Fruit fly (Drosophila melanogaster) whole organism, pupa: ENCODE data around the gene Pp2B-14D.

Experiments
- CG10348 ChIP-seq: fragments of 200-800 bp; sonication (Bioruptor generic); IDR thresholded peaks from 2 replicates; pipeline ENCODE4 v1.3.6; 2022; ENCODE audit warnings: missing biosample characterization, missing genetic modification characterization
- CG12605 ChIP-seq: fragments of 200-800 bp; sonication (Bioruptor generic); IDR thresholded peaks from 2 replicates; pipeline ENCODE4 v1.3.6; 2022; ENCODE audit warnings: missing biosample characterization, missing genetic modification characterization
- CG13204 ChIP-seq: fragments of 200-800 bp; sonication (Bioruptor generic); optimal IDR thresholded peaks from 2 replicates; lab custom pipeline; 2018; ENCODE audit warnings: missing biosample characterization, mild to moderate bottlenecking, missing genetic modification characterization, moderate library complexity
- CG14655 ChIP-seq: fragments of 200-800 bp; sonication (Bioruptor generic); optimal IDR thresholded peaks from 3 replicates; lab custom pipeline; 2017; ENCODE audit warnings: mild to moderate bottlenecking, missing biosample characterization, missing genetic modification reagents, missing genetic modification characterization
- CG15710 ChIP-seq: fragments of 200-800 bp; sonication (Bioruptor generic); optimal IDR thresholded peaks from 2 replicates; lab custom pipeline; 2018; ENCODE audit warnings: missing biosample characterization, mild to moderate bottlenecking, missing genetic modification characterization, moderate library complexity
- CG17806 ChIP-seq: fragments of 200-800 bp; sonication (Bioruptor generic); optimal IDR thresholded peaks from 2 replicates; lab custom pipeline; 2018; ENCODE audit warnings: missing biosample characterization, mild to moderate bottlenecking, missing genetic modification characterization, moderate library complexity
- CG32121 ChIP-seq: fragments of 200-800 bp; sonication (Bioruptor generic); IDR thresholded peaks from 2 replicates; pipeline ENCODE4 v1.3.6; 2022; ENCODE audit warnings: missing biosample characterization, missing genetic modification characterization
- CG34367 ChIP-seq: fragments of 200-800 bp; sonication (Bioruptor generic); optimal IDR thresholded peaks from 2 replicates; lab custom pipeline; 2018; ENCODE audit warnings: missing biosample characterization, mild to moderate bottlenecking, missing genetic modification characterization
- CG4496 ChIP-seq: fragments of 200-800 bp; sonication (Bioruptor generic); IDR thresholded peaks from 3 replicates; pipeline ENCODE4 v1.3.6; 2022; ENCODE audit warnings: missing biosample characterization, missing genetic modification characterization
- CG8159 ChIP-seq: fragments of 200-800 bp; sonication (Bioruptor generic); optimal IDR thresholded peaks from 3 replicates; lab custom pipeline; 2018; ENCODE audit warnings: missing biosample characterization, mild to moderate bottlenecking, missing genetic modification characterization, moderate library complexity
- CG8301 ChIP-seq: fragments of 200-800 bp; sonication (Bioruptor generic); optimal IDR thresholded peaks from 2 replicates; lab custom pipeline; 2018; ENCODE audit warnings: missing biosample characterization, mild to moderate bottlenecking, missing genetic modification characterization
- CG9948 ChIP-seq: fragments of 200-800 bp; sonication (Bioruptor generic); optimal IDR thresholded peaks from 2 replicates; lab custom pipeline; 2018; ENCODE audit warnings: missing biosample characterization, mild to moderate bottlenecking, missing genetic modification characterization, moderate library complexity
- D1 ChIP-seq: fragments of 200-800 bp; sonication (Bioruptor generic); optimal IDR thresholded peaks from 2 replicates; lab custom pipeline; 2018; ENCODE audit warnings: missing biosample characterization, mild to moderate bottlenecking, missing genetic modification characterization, moderate library complexity
- EcR ChIP-seq: fragments of 200-800 bp; sonication (Bioruptor generic); optimal IDR thresholded peaks from 3 replicates; lab custom pipeline; 2019; ENCODE audit warnings: missing biosample characterization, missing genetic modification characterization, mild to moderate bottlenecking, moderate library complexity, missing genetic modification reagents
- Ets98B ChIP-seq: fragments of 200-800 bp; sonication (Bioruptor generic); IDR thresholded peaks from 2 replicates; pipeline ENCODE4 v1.3.6; 2022; ENCODE audit warnings: missing biosample characterization, missing genetic modification characterization
- Pif1A ChIP-seq: fragments of 200-800 bp; sonication (Bioruptor generic); optimal IDR thresholded peaks from 3 replicates; lab custom pipeline; 2016; ENCODE audit warnings: missing biosample characterization, missing genetic modification characterization
- Pif1B ChIP-seq: fragments of 200-800 bp; sonication (Bioruptor generic); optimal IDR thresholded peaks from 3 replicates; lab custom pipeline; 2016; ENCODE audit warnings: missing biosample characterization, missing genetic modification characterization
- Snoo ChIP-seq: fragments of 200-800 bp; sonication (Bioruptor generic); optimal IDR thresholded peaks from 3 replicates; lab custom pipeline; 2017; ENCODE audit warnings: missing biosample characterization, mild to moderate bottlenecking, missing genetic modification characterization, inconsistent platforms
- fd96Ca ChIP-seq: fragments of 200-800 bp; sonication (Bioruptor generic); IDR thresholded peaks from 3 replicates; pipeline ENCODE4 v1.3.6; 2022; ENCODE audit warnings: missing biosample characterization, missing genetic modification characterization
- gl ChIP-seq: fragments of 200-800 bp; sonication (Bioruptor generic); optimal IDR thresholded peaks from 2 replicates; lab custom pipeline; 2018; ENCODE audit warnings: missing biosample characterization, mild to moderate bottlenecking, missing genetic modification characterization
- rn ChIP-seq: fragments of 200-800 bp; sonication (Bioruptor generic); IDR thresholded peaks from 2 replicates; pipeline ENCODE4 v1.3.6; 2022; ENCODE audit warnings: missing biosample characterization, missing genetic modification characterization

Pp2B-14D gene

DNA sequence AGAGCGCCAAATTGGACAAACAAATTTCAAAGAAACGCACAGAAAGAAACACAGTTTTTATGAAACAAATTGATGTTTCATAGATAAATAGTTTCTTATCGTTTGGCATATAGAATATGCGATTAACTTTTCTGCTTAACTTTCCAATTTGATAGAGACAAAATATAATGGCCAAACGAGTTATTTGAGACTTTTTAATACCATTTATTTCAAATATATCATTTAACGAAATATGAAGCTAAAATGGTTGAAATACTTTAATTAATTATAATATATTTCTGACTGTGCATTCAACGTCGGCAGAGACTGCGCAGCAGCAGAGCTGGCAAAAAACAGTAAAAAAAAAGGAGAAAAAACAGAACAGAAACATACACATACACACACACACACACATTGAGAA, 25.8 kb upstream of the Pp2B-14D start:
- TF ChIP-seq D1 (tag; lab: Kevin White, UChicago) (no peak), CG14655 (GFP tag; lab: Kevin White, UChicago) (peak; percentile 43), CG12605 (GFP tag; lab: Robert Waterston, UW) (no peak), gl (tag; lab: Kevin White, UChicago) (no peak), CG15710 (peak; percentile 9), Ets98B (GFP tag; lab: Robert Waterston, UW) (no peak), Pif1B (GFP tag; lab: Kevin White, UChicago) (peak; percentile 18), CG34367 (tag; lab: Kevin White, UChicago) (no peak), fd96Ca (GFP tag; lab: Robert Waterston, UW) (no peak), Pif1A (GFP tag; lab: Kevin White, UChicago) (no peak), CG4496 (0 out of 3 replicates have a peak, but pooled peaks have one; percentile 37), EcR (GFP tag; lab: Kevin White, UChicago) (no peak), CG17806 (tag; lab: Kevin White, UChicago) (peak; percentile 15), CG32121 (GFP tag; lab: Robert Waterston, UW) (peak; percentile 67), CG9948 (tag; lab: Kevin White, UChicago) (peak; percentile 24), CG8159 (tag; lab: Kevin White, UChicago) (peak; percentile 40), CG13204 (no peak), rn (GFP tag; lab: Robert Waterston, UW) (no peak), CG10348 (GFP tag; lab: Robert Waterston, UW) (no peak), Snoo (tag; lab: Kevin White, UChicago) (no peak), CG8301 (peak; percentile 35)

- TF ChIP-seq fd96Ca (GFP tag; lab: Robert Waterston, UW): no peak
- no peak for TF ChIP-seq CG4496
- TF ChIP-seq Pif1A (GFP tag; lab: Kevin White, UChicago): no peak
- no peak for TF ChIP-seq CG17806 (tag; lab: Kevin White, UChicago)
- TF ChIP-seq D1 (tag; lab: Kevin White, UChicago): no peak
- peak; percentile 4 for TF ChIP-seq CG8301
- peak; percentile 42 for TF ChIP-seq CG14655 (GFP tag; lab: Kevin White, UChicago)
- TF ChIP-seq rn (GFP tag; lab: Robert Waterston, UW): no peak
- TF ChIP-seq CG32121 (GFP tag; lab: Robert Waterston, UW): peak; percentile 54; the same call in 1 of the 2 replicates
- TF ChIP-seq CG12605 (GFP tag; lab: Robert Waterston, UW): peak; percentile 33; the same call in 1 of the 2 replicates
- no peak for TF ChIP-seq CG8159 (tag; lab: Kevin White, UChicago)
- no peak for TF ChIP-seq EcR (GFP tag; lab: Kevin White, UChicago)
- no peak for TF ChIP-seq Pif1B (GFP tag; lab: Kevin White, UChicago)
- TF ChIP-seq Ets98B (GFP tag; lab: Robert Waterston, UW): peak; percentile 47
- TF ChIP-seq CG13204: no peak
- TF ChIP-seq Snoo (tag; lab: Kevin White, UChicago): no peak
- no peak for TF ChIP-seq CG10348 (GFP tag; lab: Robert Waterston, UW)
- TF ChIP-seq CG9948 (tag; lab: Kevin White, UChicago): no peak
- TF ChIP-seq CG34367 (tag; lab: Kevin White, UChicago): no peak
- TF ChIP-seq CG15710: no peak
- no peak for TF ChIP-seq gl (tag; lab: Kevin White, UChicago)
Observed at dm6 chrX:16583730-16584129, 23.9 kb upstream of the Pp2B-14D start.

DNA sequence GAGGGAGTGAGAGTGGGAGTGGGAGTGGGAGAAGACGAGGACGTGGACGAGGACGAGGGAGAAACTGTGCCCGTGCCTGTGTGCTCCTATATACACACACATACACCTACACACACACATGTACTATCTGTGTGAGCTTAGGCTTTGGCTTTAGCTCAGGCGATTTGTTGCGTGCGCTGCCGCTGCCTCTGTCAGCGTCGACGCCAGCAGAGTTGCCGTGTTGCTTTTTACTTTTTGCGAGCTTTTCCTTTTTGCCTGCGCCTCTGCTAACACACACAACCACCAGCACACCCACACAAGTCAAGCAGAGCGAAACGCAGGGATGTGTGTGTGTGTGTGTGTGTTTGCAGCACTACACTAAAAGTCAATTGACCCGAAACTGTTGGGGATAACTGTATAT, 22.3 kb upstream of the Pp2B-14D start:
- TF ChIP-seq CG4496 (0 out of 3 replicates have a peak, but pooled peaks have one; percentile 6), D1 (tag; lab: Kevin White, UChicago) (no peak), CG10348 (GFP tag; lab: Robert Waterston, UW) (no peak)

DNA sequence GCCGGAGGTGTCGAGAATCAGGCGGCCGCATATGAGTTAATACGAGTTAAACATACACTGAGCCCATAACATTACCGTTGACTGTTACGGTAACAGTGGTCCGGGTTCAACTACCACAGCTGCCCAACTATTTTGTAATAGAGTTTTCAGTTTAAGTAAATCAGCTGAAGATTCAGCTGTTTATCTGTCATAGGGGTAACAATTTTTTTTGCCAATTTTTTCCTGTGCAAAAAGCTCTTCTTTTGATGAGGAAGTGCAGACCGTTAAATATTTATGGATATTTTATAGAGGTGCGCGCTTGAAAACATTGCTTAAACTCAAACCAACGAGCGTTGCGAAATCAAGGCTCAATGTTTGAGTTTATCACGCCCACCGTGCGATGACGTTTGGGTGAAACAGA, 21.9 kb upstream of the Pp2B-14D start:
- TF ChIP-seq Ets98B (GFP tag; lab: Robert Waterston, UW) (no peak), CG14655 (GFP tag; lab: Kevin White, UChicago) (peak; percentile 29)

DNA sequence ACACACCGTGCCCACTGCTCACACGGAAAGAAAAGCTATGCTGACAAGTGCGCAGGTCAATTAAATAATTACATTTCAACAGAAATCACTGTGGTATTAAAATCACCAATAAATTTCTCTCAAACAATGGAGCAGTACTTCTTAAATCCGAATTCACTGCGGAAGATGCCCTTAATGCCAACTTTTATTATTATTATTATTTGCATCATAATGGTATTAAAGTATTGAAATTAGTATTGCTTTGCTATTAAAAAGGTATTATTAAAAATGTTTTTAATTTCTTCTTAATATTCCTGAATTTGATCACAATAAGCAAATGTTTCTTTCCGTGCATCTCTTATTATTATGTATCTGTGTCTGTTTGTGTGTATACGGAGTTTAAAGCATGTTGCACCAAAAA, 20.2 kb upstream of the Pp2B-14D start:
- TF ChIP-seq CG15710 (peak; percentile 26), CG8301 (peak; percentile 8), CG17806 (tag; lab: Kevin White, UChicago) (peak; percentile 11), CG34367 (tag; lab: Kevin White, UChicago) (no peak), CG8159 (tag; lab: Kevin White, UChicago) (peak; percentile 48), CG14655 (GFP tag; lab: Kevin White, UChicago) (peak; percentile 23), CG4496 (no peak), CG12605 (GFP tag; lab: Robert Waterston, UW) (no peak), CG9948 (tag; lab: Kevin White, UChicago) (peak; percentile 22)
- TF ChIP-seq, all 21 proteins: peak for 6

- TF ChIP-seq CG9948 (tag; lab: Kevin White, UChicago) (no peak), CG12605 (GFP tag; lab: Robert Waterston, UW) (no peak), CG32121 (GFP tag; lab: Robert Waterston, UW) (0 out of 2 replicates have a peak, but pooled peaks have one; percentile 12), CG8301 (no peak), rn (GFP tag; lab: Robert Waterston, UW) (no peak)
- TF ChIP-seq, all 21 proteins: peak for 1
Observed at dm6 chrX:16575097-16575496, 15.3 kb upstream of the Pp2B-14D start.
